Worm (Caenorhabditis elegans) whole organism, late embryonic: ENCODE measurements around the gene Y73F8A.5.

Experiments used
- C08G9.2 ChIP-seq: sonication (generic microtip); optimal IDR thresholded peaks from 2 replicates; lab custom pipeline; 2016; ENCODE audit warnings: mild to moderate bottlenecking, missing genetic modification characterization, moderate library complexity, missing compliant biosample characterization
- C38D4.7 ChIP-seq: fragments of 200-800 bp; sonication (Bioruptor generic); optimal IDR thresholded peaks from 2 replicates; lab custom pipeline; 2018; ENCODE audit warnings: mild to moderate bottlenecking, missing genetic modification characterization, moderate library complexity, missing compliant biosample characterization
- F13H6.1 ChIP-seq: sonication (generic microtip); optimal IDR thresholded peaks from 2 replicates; lab custom pipeline; 2016; ENCODE audit warnings: missing genetic modification characterization, missing compliant biosample characterization
- K02D7.2 ChIP-seq: sonication (generic microtip); optimal IDR thresholded peaks from 2 replicates; lab custom pipeline; 2017; ENCODE audit warnings: mild to moderate bottlenecking, missing genetic modification characterization, missing compliant biosample characterization
- K09A11.1 ChIP-seq: sonication (generic microtip); optimal IDR thresholded peaks from 2 replicates; lab custom pipeline; 2017; ENCODE audit warnings: antibody characterized with exemption, mild to moderate bottlenecking, missing genetic modification characterization, missing compliant biosample characterization; ENCODE audit not compliant: insufficient read depth
- T23F11.4 ChIP-seq: fragments of 200-800 bp; sonication (Bioruptor generic); optimal IDR thresholded peaks from 2 replicates; lab custom pipeline; 2018; ENCODE audit warnings: mild to moderate bottlenecking, missing genetic modification characterization, missing compliant biosample characterization
- Y22D7AL.16 ChIP-seq: sonication (generic microtip); optimal IDR thresholded peaks from 2 replicates; lab custom pipeline; 2016; ENCODE audit warnings: missing genetic modification characterization, missing compliant biosample characterization
- ceh-14 ChIP-seq: sonication (generic microtip); optimal IDR thresholded peaks from 2 replicates; lab custom pipeline; 2016; ENCODE audit warnings: missing genotype, missing genetic modification characterization, missing compliant biosample characterization
- ceh-18 ChIP-seq: sonication (generic microtip); optimal IDR thresholded peaks from 2 replicates; lab custom pipeline; 2016; ENCODE audit warnings: missing genetic modification characterization, missing compliant biosample characterization
- ceh-2 ChIP-seq: sonication (generic microtip); optimal IDR thresholded peaks from 2 replicates; lab custom pipeline; 2016; ENCODE audit warnings: missing genotype, missing genetic modification characterization, missing compliant biosample characterization
- ceh-30 ChIP-seq: fragments of 150-350 bp; optimal IDR thresholded peaks from 2 replicates; lab custom pipeline; 2014; ENCODE audit warnings: missing biosample characterization, missing genetic modification characterization
- ceh-34 ChIP-seq: sonication (generic microtip); optimal IDR thresholded peaks from 2 replicates; lab custom pipeline; 2016; ENCODE audit warnings: mild to moderate bottlenecking, missing genetic modification characterization, missing compliant biosample characterization
- ceh-9 ChIP-seq: sonication (generic microtip); optimal IDR thresholded peaks from 2 replicates; lab custom pipeline; 2016; ENCODE audit warnings: mild to moderate bottlenecking, missing genetic modification characterization, inconsistent platforms, missing compliant biosample characterization
- che-1 ChIP-seq: sonication (generic microtip); optimal IDR thresholded peaks from 2 replicates; lab custom pipeline; 2016; ENCODE audit warnings: mild to moderate bottlenecking, missing genetic modification characterization, missing compliant biosample characterization
- dmd-4 ChIP-seq: sonication (generic microtip); optimal IDR thresholded peaks from 2 replicates; lab custom pipeline; 2016; ENCODE audit warnings: borderline replicate concordance, missing genetic modification characterization, missing compliant biosample characterization
- elt-2 ChIP-seq: sonication (generic microtip); optimal IDR thresholded peaks from 2 replicates; lab custom pipeline; 2016; ENCODE audit warnings: missing genetic modification reagents, missing genetic modification characterization, missing compliant biosample characterization
- elt-4 ChIP-seq: sonication (generic microtip); optimal IDR thresholded peaks from 2 replicates; lab custom pipeline; 2016; ENCODE audit warnings: missing genetic modification characterization, missing compliant biosample characterization
- ets-4 ChIP-seq: sonication (generic microtip); optimal IDR thresholded peaks from 2 replicates; lab custom pipeline; 2016; ENCODE audit warnings: missing genetic modification characterization, missing compliant biosample characterization
- fkh-10 ChIP-seq: fragments of 150-350 bp; optimal IDR thresholded peaks from 2 replicates; lab custom pipeline; 2014; ENCODE audit warnings: missing biosample characterization, missing genetic modification reagents, missing genetic modification characterization
- fkh-6 ChIP-seq: sonication (generic microtip); optimal IDR thresholded peaks from 2 replicates; lab custom pipeline; 2016; ENCODE audit warnings: missing genetic modification characterization, missing compliant biosample characterization
- hlh-6 ChIP-seq: sonication (generic microtip); optimal IDR thresholded peaks from 2 replicates; lab custom pipeline; 2016; ENCODE audit warnings: missing genotype, missing genetic modification characterization, missing compliant biosample characterization
- hlh-8 ChIP-seq: sonication (generic microtip); optimal IDR thresholded peaks from 2 replicates; lab custom pipeline; 2016; ENCODE audit warnings: missing genotype, missing genetic modification characterization, missing compliant biosample characterization
- lim-6 ChIP-seq: sonication (generic microtip); optimal IDR thresholded peaks from 2 replicates; lab custom pipeline; 2016; ENCODE audit warnings: missing genetic modification characterization, missing compliant biosample characterization
- lin-11 ChIP-seq: fragments of 200-800 bp; sonication (Bioruptor generic); optimal IDR thresholded peaks from 2 replicates; lab custom pipeline; 2018; ENCODE audit warnings: mild to moderate bottlenecking, missing genetic modification characterization, missing compliant biosample characterization
- mec-3 ChIP-seq: sonication (generic microtip); optimal IDR thresholded peaks from 2 replicates; lab custom pipeline; 2016; ENCODE audit warnings: borderline replicate concordance, missing genetic modification characterization, missing compliant biosample characterization
- nfya-1 ChIP-seq: sonication (generic microtip); optimal IDR thresholded peaks from 2 replicates; lab custom pipeline; 2017; ENCODE audit warnings: missing genetic modification characterization, mild to moderate bottlenecking, missing compliant biosample characterization, antibody characterized with exemption, moderate library complexity
- nhr-11 ChIP-seq: fragments of 150-350 bp; optimal IDR thresholded peaks from 2 replicates; lab custom pipeline; 2014; ENCODE audit warnings: missing biosample characterization, missing genetic modification characterization
- nhr-232 ChIP-seq: sonication (generic microtip); optimal IDR thresholded peaks from 2 replicates; lab custom pipeline; 2016; ENCODE audit warnings: missing genetic modification characterization, missing compliant biosample characterization
- npax-4 ChIP-seq: sonication (generic microtip); optimal IDR thresholded peaks from 2 replicates; lab custom pipeline; 2016; ENCODE audit warnings: missing genetic modification characterization, missing compliant biosample characterization
- odd-2 ChIP-seq: sonication (generic microtip); optimal IDR thresholded peaks from 2 replicates; lab custom pipeline; 2017; ENCODE audit warnings: antibody characterized with exemption, mild to moderate bottlenecking, missing genetic modification characterization, missing compliant biosample characterization
- pax-1 ChIP-seq: fragments of 150-350 bp; optimal IDR thresholded peaks from 2 replicates; lab custom pipeline; 2014; ENCODE audit warnings: missing biosample characterization, missing genetic modification characterization
- pha-2 ChIP-seq: sonication (generic microtip); optimal IDR thresholded peaks from 2 replicates; lab custom pipeline; 2017; ENCODE audit warnings: mild to moderate bottlenecking, missing genetic modification characterization, missing compliant biosample characterization
- pha-4 ChIP-seq: fragments of 150-350 bp; optimal IDR thresholded peaks from 2 replicates; lab custom pipeline; 2018; ENCODE audit warnings: missing biosample characterization, missing genetic modification reagents, missing genetic modification characterization
- pqm-1 ChIP-seq: sonication (generic microtip); optimal IDR thresholded peaks from 2 replicates; lab custom pipeline; 2016; ENCODE audit warnings: missing genetic modification characterization, missing compliant biosample characterization
- pros-1 ChIP-seq: fragments of 150-350 bp; optimal IDR thresholded peaks from 2 replicates; lab custom pipeline; 2014; ENCODE audit warnings: missing biosample characterization, missing genetic modification reagents, missing genetic modification characterization
- ref-2 ChIP-seq: sonication (generic microtip); optimal IDR thresholded peaks from 2 replicates; lab custom pipeline; 2016; ENCODE audit warnings: missing genetic modification characterization, missing compliant biosample characterization
- rnt-1 ChIP-seq: sonication (generic microtip); optimal IDR thresholded peaks from 2 replicates; lab custom pipeline; 2016; ENCODE audit warnings: missing genetic modification characterization, missing compliant biosample characterization
- sdc-2 ChIP-seq: sonication (generic microtip); optimal IDR thresholded peaks from 2 replicates; lab custom pipeline; 2016; ENCODE audit warnings: missing genotype, missing genetic modification characterization, missing compliant biosample characterization
- ttx-3 ChIP-seq: sonication (generic microtip); optimal IDR thresholded peaks from 2 replicates; lab custom pipeline; 2016; ENCODE audit warnings: missing genetic modification reagents, missing genetic modification characterization, missing compliant biosample characterization
- unc-3 ChIP-seq, 2 experiments: fragments of 200-800 bp in 1 of 2; sonication (Bioruptor generic) in 1 of 2; sonication (generic microtip) in 1 of 2; conservative IDR thresholded peaks in 1 of 2; optimal IDR thresholded peaks in 1 of 2; 2 replicates each; pipeline versions ENCODE4 v1.3.6 to Lab custom; 2016 to 2022; ENCODE audit warnings: missing compliant biosample characterization in 2 of 2, missing genetic modification characterization in 2 of 2, missing genetic modification reagents in 1 of 2
- unc-42 ChIP-seq: sonication (generic microtip); optimal IDR thresholded peaks from 2 replicates; lab custom pipeline; 2016; ENCODE audit warnings: missing genotype, missing genetic modification characterization, missing compliant biosample characterization
- unc-55 ChIP-seq: sonication (generic microtip); optimal IDR thresholded peaks from 2 replicates; lab custom pipeline; 2017; ENCODE audit warnings: missing biosample characterization, missing genetic modification reagents, missing genetic modification characterization
- ztf-16 ChIP-seq: sonication (generic microtip); optimal IDR thresholded peaks from 2 replicates; lab custom pipeline; 2017; ENCODE audit warnings: missing genetic modification characterization, missing compliant biosample characterization

Gene Y73F8A.5

DNA sequence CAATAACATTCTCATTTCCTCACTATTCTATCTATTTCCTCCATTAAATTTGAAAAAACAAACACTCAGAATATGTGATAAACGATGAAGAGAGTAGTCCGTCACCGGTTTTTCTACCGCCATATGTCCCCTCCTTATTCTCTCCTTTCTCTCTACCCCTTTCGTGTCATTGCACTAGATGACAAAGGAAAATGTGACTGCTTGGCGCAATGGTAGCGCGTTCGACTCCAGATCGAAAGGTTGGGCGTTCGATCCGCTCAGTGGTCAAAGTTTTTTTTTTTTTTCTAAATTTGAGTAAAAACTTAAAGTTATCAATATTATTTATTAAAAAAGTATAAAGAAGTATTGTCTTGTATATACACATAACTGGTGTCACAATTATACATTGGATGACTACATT is 29.8 kb downstream of the Y73F8A.5 start:
- TF ChIP-seq unc-3 (GFP tag; conservative IDR thresholded peaks at IDR 0.05; lab: Robert Waterston, UW) (0 out of 2 replicates have a peak, but pooled peaks have one; percentile 42), unc-3 (tag; optimal IDR thresholded peaks at IDR 0.05; lab: Kevin White, UChicago) (peak; percentile 6), npax-4 (tag; lab: Kevin White, UChicago) (peak; percentile 8), elt-2 (peak; percentile 66), pqm-1 (no peak), lin-11 (tag; lab: Kevin White, UChicago) (peak; percentile 57), nfya-1 (peak; percentile 37), ztf-16 (tag; lab: Kevin White, UChicago) (peak; percentile 18), K09A11.1 (tag; lab: Kevin White, UChicago) (no peak), hlh-6 (no peak), T23F11.4 (GFP tag; lab: Kevin White, UChicago) (peak; percentile 22), nhr-232 (tag; lab: Kevin White, UChicago) (peak; percentile 27), C38D4.7 (peak; percentile 39), ttx-3 (tag; lab: Kevin White, UChicago) (peak; percentile 43), ceh-14 (tag; lab: Kevin White, UChicago) (peak; percentile 35), hlh-8 (tag; lab: Kevin White, UChicago) (no peak), C08G9.2 (no peak)
- TF ChIP-seq, all 69 proteins: peak for 11

ce11 chrIV:15291162-15291561 is 31.5 kb downstream of the Y73F8A.5 start, which contains the start of gene pqn-90:
pqn-90 (minus strand) TSS chrIV:15291262.
- TF ChIP-seq ttx-3 (tag; lab: Kevin White, UChicago) (no peak), rnt-1 (no peak), elt-2 (no peak), fkh-6 (tag; lab: Kevin White, UChicago) (no peak), ets-4 (tag; lab: Kevin White, UChicago) (no peak), pax-1 (tag; lab: Kevin White, UChicago) (no peak), unc-55 (no peak)

DNA sequence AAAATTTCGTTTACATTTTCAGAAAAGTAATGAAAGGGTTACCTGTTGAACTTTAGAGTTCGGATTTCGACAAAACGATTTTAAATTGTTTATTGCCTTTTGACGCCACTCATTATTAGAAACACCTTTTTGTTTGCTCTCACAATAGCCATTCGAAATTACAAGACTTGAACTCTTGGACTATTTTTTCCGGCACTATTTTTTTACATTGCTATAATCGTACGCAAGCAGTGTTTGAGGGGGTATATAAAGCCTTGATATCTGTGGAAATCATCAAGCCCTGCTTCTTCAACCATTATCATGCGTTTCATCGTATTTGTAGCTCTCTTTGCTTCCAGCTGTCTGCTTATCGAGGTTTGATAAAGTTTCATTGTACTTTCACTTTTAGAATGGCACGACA is 31.9 kb downstream of the Y73F8A.5 start, which contains the start of gene pqn-91:
Gene pqn-91, plus strand, starts transcription at position 301 of the 400 bp plus-strand sequence.
- TF ChIP-seq pha-4 (no peak), K09A11.1 (tag; lab: Kevin White, UChicago) (no peak), ceh-14 (tag; lab: Kevin White, UChicago) (no peak), pqm-1 (no peak), K02D7.2 (no peak), ceh-2 (tag; lab: Kevin White, UChicago) (no peak), lim-6 (tag; lab: Kevin White, UChicago) (no peak), che-1 (tag; lab: Kevin White, UChicago) (no peak), rnt-1 (no peak), ceh-34 (tag; lab: Kevin White, UChicago) (no peak), nhr-232 (tag; lab: Kevin White, UChicago) (no peak), dmd-4 (tag; lab: Kevin White, UChicago) (no peak), nhr-11 (tag; lab: Kevin White, UChicago) (no peak), ztf-16 (tag; lab: Kevin White, UChicago) (no peak), sdc-2 (tag; lab: Kevin White, UChicago) (no peak), ceh-30 (no peak), ceh-9 (no peak), pha-2 (no peak), mec-3 (no peak)

ce11 chrIV:15294040-15294439 is 34.4 kb downstream of the Y73F8A.5 start, which contains the start of gene Y73F8A.10:
Y73F8A.10 (plus strand) TSS chrIV:15294340.
- TF ChIP-seq Y22D7AL.16 (tag; lab: Kevin White, UChicago), result no peak
- no peak for TF ChIP-seq sdc-2 (tag; lab: Kevin White, UChicago)
- no peak for TF ChIP-seq hlh-8 (tag; lab: Kevin White, UChicago)
- no peak for TF ChIP-seq dmd-4 (tag; lab: Kevin White, UChicago)
- no peak for TF ChIP-seq ceh-2 (tag; lab: Kevin White, UChicago)
- no peak for TF ChIP-seq unc-42 (tag; lab: Kevin White, UChicago)
- TF ChIP-seq F13H6.1 (tag; lab: Kevin White, UChicago), result no peak
- TF ChIP-seq pha-4, result no peak
- TF ChIP-seq fkh-10 (GFP tag; lab: Kevin White, UChicago), result no peak
- TF ChIP-seq ref-2, result no peak
- TF ChIP-seq elt-4 (tag; lab: Kevin White, UChicago), result no peak
- no peak for TF ChIP-seq odd-2 (tag; lab: Kevin White, UChicago)
- TF ChIP-seq pros-1 (tag; lab: Kevin White, UChicago), result no peak
- TF ChIP-seq ets-4 (tag; lab: Kevin White, UChicago), result no peak
- TF ChIP-seq ceh-18 (tag; lab: Kevin White, UChicago), result no peak
